Worm (Caenorhabditis elegans) whole organism, mixed stage, embryonic: Measurements from ENCODE around the gene F23A7.1.

Experiments
- ceh-83 ChIP-seq: fragments of 200-800 bp; sonication (Bioruptor generic); optimal IDR thresholded peaks from 2 replicates; lab custom pipeline; 2018; ENCODE audit warnings: mild to moderate bottlenecking, missing genetic modification characterization, missing compliant biosample characterization
- ces-1 ChIP-seq: fragments of 150-350 bp; optimal IDR thresholded peaks from 2 replicates; lab custom pipeline; 2014; ENCODE audit warnings: missing biosample characterization, missing genetic modification reagents, missing genetic modification characterization
- drap-1 ChIP-seq: fragments of 200-800 bp; sonication (Bioruptor generic); optimal IDR thresholded peaks from 3 replicates; lab custom pipeline; 2018; ENCODE audit warnings: mild to moderate bottlenecking, missing genetic modification characterization, missing compliant biosample characterization
- elt-1 ChIP-seq: sonication (generic microtip); optimal IDR thresholded peaks from 2 replicates; lab custom pipeline; 2017; ENCODE audit warnings: missing genetic modification characterization, mild to moderate bottlenecking, missing compliant biosample characterization, antibody characterized with exemption, moderate library complexity, borderline replicate concordance; ENCODE audit not compliant: insufficient read depth
- elt-3 ChIP-seq: fragments of 150-350 bp; optimal IDR thresholded peaks from 2 replicates; lab custom pipeline; 2014; ENCODE audit warnings: missing biosample characterization, missing genetic modification characterization
- nhr-2 ChIP-seq: fragments of 150-350 bp; optimal IDR thresholded peaks from 2 replicates; lab custom pipeline; 2014; ENCODE audit warnings: missing biosample characterization, missing genetic modification characterization
- nhr-76 ChIP-seq: sonication (generic microtip); optimal IDR thresholded peaks from 2 replicates; lab custom pipeline; 2017; ENCODE audit warnings: missing biosample characterization, missing genetic modification characterization
- sem-2 ChIP-seq: fragments of 200-800 bp; sonication (Bioruptor generic); optimal IDR thresholded peaks from 2 replicates; lab custom pipeline; 2018; ENCODE audit warnings: mild to moderate bottlenecking, missing genetic modification characterization, missing compliant biosample characterization
- snpc-4 ChIP-seq: fragments of 150-350 bp; optimal IDR thresholded peaks from 2 replicates; lab custom pipeline; 2014; ENCODE audit warnings: missing biosample characterization, missing genetic modification characterization
- tbx-8 ChIP-seq: fragments of 200-800 bp; sonication (Bioruptor generic); optimal IDR thresholded peaks from 2 replicates; lab custom pipeline; 2018; ENCODE audit warnings: mild to moderate bottlenecking, missing genetic modification characterization, moderate library complexity, missing compliant biosample characterization
- unc-120 ChIP-seq: sonication (generic microtip); optimal IDR thresholded peaks from 2 replicates; lab custom pipeline; 2017; ENCODE audit warnings: missing genetic modification characterization, missing compliant biosample characterization; ENCODE audit not compliant: poor library complexity, severe bottlenecking
- unc-62 ChIP-seq: fragments of 150-350 bp; optimal IDR thresholded peaks from 2 replicates; lab custom pipeline; 2014; ENCODE audit warnings: missing biosample characterization, missing genetic modification reagents, missing genetic modification characterization

Gene F23A7.1

ce11 chrX:16263287-16263686 lies 46.1 kb downstream of the F23A7.1 start:
- TF ChIP-seq nhr-2 (tag; lab: Kevin White, UChicago) (no peak), snpc-4 (tag; lab: Kevin White, UChicago) (no peak), unc-120 (tag; lab: Kevin White, UChicago) (no peak), drap-1 (GFP tag; lab: Kevin White, UChicago) (no peak), elt-1 (tag; lab: Kevin White, UChicago) (no peak), elt-3 (tag; lab: Kevin White, UChicago) (peak; percentile 23)

- TF ChIP-seq unc-62 (GFP tag; lab: Kevin White, UChicago) (no peak), nhr-76 (tag; lab: Kevin White, UChicago) (no peak), sem-2 (GFP tag; lab: Kevin White, UChicago) (no peak), tbx-8 (no peak), snpc-4 (tag; lab: Kevin White, UChicago) (no peak), ceh-83 (GFP tag; lab: Kevin White, UChicago) (no peak), ces-1 (GFP tag; lab: Kevin White, UChicago) (no peak)
Observed at ce11 chrX:16265636-16266384, 48.6 kb downstream of the F23A7.1 start, which contains the start of gene mua-6. TSS of gene mua-6 (minus strand) at chrX:16265686.
